Fruit fly (Drosophila melanogaster) whole organism, adult: ENCODE measurements around the gene CG6656.

Experiments used
- CG11617 ChIP-seq: fragments of 200-800 bp; sonication (Bioruptor generic); optimal IDR thresholded peaks from 2 replicates; lab custom pipeline; 2017; ENCODE audit warnings: mild to moderate bottlenecking, missing biosample characterization, missing genetic modification reagents, missing genetic modification characterization
- CG14711 ChIP-seq: fragments of 200-800 bp; sonication (Bioruptor generic); optimal IDR thresholded peaks from 2 replicates; lab custom pipeline; 2018; ENCODE audit warnings: missing biosample characterization, mild to moderate bottlenecking, missing genetic modification characterization, moderate library complexity
- CG5204 ChIP-seq: fragments of 200-800 bp; sonication (Bioruptor generic); optimal IDR thresholded peaks from 2 replicates; lab custom pipeline; 2016; ENCODE audit warnings: missing biosample characterization, missing genetic modification characterization
- Clk ChIP-seq: fragments of 200-800 bp; sonication (Bioruptor generic); optimal IDR thresholded peaks from 2 replicates; lab custom pipeline; 2017; ENCODE audit warnings: missing biosample characterization, missing genetic modification characterization
- Crg-1 ChIP-seq: fragments of 200-800 bp; sonication (Bioruptor generic); optimal IDR thresholded peaks from 2 replicates; lab custom pipeline; 2016; ENCODE audit warnings: missing biosample characterization, missing genetic modification characterization
- Hr96 ChIP-seq: fragments of 200-800 bp; sonication (Bioruptor generic); optimal IDR thresholded peaks from 2 replicates; lab custom pipeline; 2016; ENCODE audit warnings: missing biosample characterization, missing genetic modification characterization
- cic ChIP-seq: fragments of 200-800 bp; sonication (Bioruptor generic); optimal IDR thresholded peaks from 2 replicates; lab custom pipeline; 2017; ENCODE audit warnings: missing biosample characterization, mild to moderate bottlenecking, missing genetic modification characterization, moderate library complexity
- cnc ChIP-seq, 2 experiments: fragments of >200 bp; optimal IDR thresholded peaks; 2 replicates each; lab custom pipeline; 2017
- kay ChIP-seq: fragments of 200-800 bp; sonication (Bioruptor generic); peaks from one replicate; lab custom pipeline; 2016; ENCODE audit warnings: missing biosample characterization, missing genetic modification characterization, borderline replicate concordance
- pad ChIP-seq: fragments of 200-800 bp; sonication (Bioruptor generic); optimal IDR thresholded peaks from 3 replicates; lab custom pipeline; 2017; ENCODE audit warnings: missing biosample characterization, missing genetic modification characterization, mild to moderate bottlenecking, moderate library complexity, missing genetic modification reagents
- toe ChIP-seq: fragments of 200-800 bp; sonication (Bioruptor generic); optimal IDR thresholded peaks from 2 replicates; lab custom pipeline; 2016; ENCODE audit warnings: missing biosample characterization, missing genetic modification characterization

dm6 chr3R:21851592-21852578 is 23.2 kb upstream of the CG6656 start:
- TF ChIP-seq Hr96 (GFP tag; lab: Kevin White, UChicago) (peak; percentile 6), CG14711 (no peak), Crg-1 (GFP tag; lab: Kevin White, UChicago) (no peak), CG11617 (GFP tag; lab: Kevin White, UChicago) (no peak), CG5204 (GFP tag; lab: Kevin White, UChicago) (peak; percentile 32), kay (peak; percentile 86), toe (peak; percentile 7), Clk (GFP tag; lab: Kevin White, UChicago) (no peak), pad (GFP tag; lab: Kevin White, UChicago) (no peak), cnc (optimal IDR thresholded peaks at IDR 0.05; lab: Kevin White, UChicago) (no peak), cic (GFP tag; lab: Kevin White, UChicago) (peak; percentile 69)
